Fruit fly (Drosophila melanogaster) whole organism, embryonic: ENCODE measurements around the gene CG34026.

ENCODE experiments used
- BEAF-32 ChIP-seq: fragments of 200-800 bp; sonication (Bioruptor generic); optimal IDR thresholded peaks from 3 replicates; lab custom pipeline; 2017; ENCODE audit warnings: missing biosample characterization, missing genetic modification characterization, mild to moderate bottlenecking, moderate library complexity, missing genetic modification reagents
- Bdp1 ChIP-seq: fragments of 200-800 bp; sonication (Bioruptor generic); optimal IDR thresholded peaks from 3 replicates; lab custom pipeline; 2016; ENCODE audit warnings: missing biosample characterization, missing genetic modification characterization
- BtbVII ChIP-seq: fragments of 200-800 bp; sonication (Bioruptor generic); optimal IDR thresholded peaks from 3 replicates; lab custom pipeline; 2017; ENCODE audit warnings: missing biosample characterization, mild to moderate bottlenecking, missing genetic modification characterization
- CG10979 ChIP-seq: fragments of 200-800 bp; sonication (Bioruptor generic); optimal IDR thresholded peaks from 2 replicates; lab custom pipeline; 2018; ENCODE audit warnings: missing biosample characterization, mild to moderate bottlenecking, missing genetic modification characterization, moderate library complexity
- CG12299 ChIP-seq: fragments of 200-800 bp; sonication (Bioruptor generic); optimal IDR thresholded peaks from 2 replicates; lab custom pipeline; 2018; ENCODE audit warnings: missing biosample characterization, mild to moderate bottlenecking, missing genetic modification characterization
- CG15269 ChIP-seq: fragments of 200-800 bp; sonication (Bioruptor generic); optimal IDR thresholded peaks from 2 replicates; lab custom pipeline; 2018; ENCODE audit warnings: missing biosample characterization, mild to moderate bottlenecking, missing genetic modification characterization, moderate library complexity
- CG16813 ChIP-seq: fragments of 200-800 bp; sonication (Bioruptor generic); IDR thresholded peaks from 3 replicates; pipeline ENCODE4 v1.3.6; 2022; ENCODE audit warnings: missing biosample characterization, missing genetic modification characterization; ENCODE audit not compliant: partially characterized antibody
- CG17802 ChIP-seq: fragments of 200-800 bp; sonication (Bioruptor generic); optimal IDR thresholded peaks from 2 replicates; lab custom pipeline; 2018; ENCODE audit warnings: missing biosample characterization, mild to moderate bottlenecking, missing genetic modification characterization, moderate library complexity
- CG18619 ChIP-seq: fragments of 200-800 bp; sonication (Bioruptor generic); optimal IDR thresholded peaks from 3 replicates; lab custom pipeline; 2017; ENCODE audit warnings: missing biosample characterization, mild to moderate bottlenecking, missing genetic modification characterization
- CG30431 ChIP-seq: fragments of 200-800 bp; sonication (Bioruptor generic); optimal IDR thresholded peaks from 2 replicates; lab custom pipeline; 2017; ENCODE audit warnings: missing biosample characterization, missing genetic modification characterization
- CG31224 ChIP-seq: fragments of 200-800 bp; sonication (Bioruptor generic); IDR thresholded peaks from 2 replicates; pipeline ENCODE4 v1.3.6; 2022; ENCODE audit warnings: missing biosample characterization, missing genetic modification characterization
- CG31388 ChIP-seq: fragments of 200-800 bp; sonication (Bioruptor generic); optimal IDR thresholded peaks from 2 replicates; lab custom pipeline; 2016; ENCODE audit warnings: missing biosample characterization, missing genetic modification characterization
- CG3995 ChIP-seq: fragments of 200-800 bp; sonication (Bioruptor generic); optimal IDR thresholded peaks from 3 replicates; lab custom pipeline; 2016; ENCODE audit warnings: missing biosample characterization, missing genetic modification characterization
- CG4328 ChIP-seq: fragments of 200-800 bp; sonication (Bioruptor generic); optimal IDR thresholded peaks from 3 replicates; lab custom pipeline; 2017; ENCODE audit warnings: missing biosample characterization, missing genetic modification reagents, missing genetic modification characterization
- CG4404 ChIP-seq: fragments of 200-800 bp; sonication (Bioruptor generic); IDR thresholded peaks from 2 replicates; pipeline ENCODE4 v1.3.6; 2022; ENCODE audit warnings: missing biosample characterization, missing genetic modification characterization
- CG6791 ChIP-seq: fragments of 200-800 bp; sonication (Bioruptor generic); IDR thresholded peaks from 3 replicates; pipeline ENCODE4 v1.3.6; 2022; ENCODE audit warnings: missing biosample characterization, missing genetic modification characterization; ENCODE audit not compliant: partially characterized antibody
- CG6854 ChIP-seq: fragments of 200-800 bp; sonication (Bioruptor generic); optimal IDR thresholded peaks from 3 replicates; lab custom pipeline; 2017; ENCODE audit warnings: missing biosample characterization, mild to moderate bottlenecking, missing genetic modification characterization
- CG9797 ChIP-seq: fragments of 200-800 bp; sonication (Bioruptor generic); optimal IDR thresholded peaks from 3 replicates; lab custom pipeline; 2018; ENCODE audit warnings: missing biosample characterization, mild to moderate bottlenecking, missing genetic modification characterization
- CHES-1-like ChIP-seq: fragments of 200-800 bp; sonication (Bioruptor generic); optimal IDR thresholded peaks from 2 replicates; lab custom pipeline; 2016; ENCODE audit warnings: missing biosample characterization, missing genetic modification characterization
- D19B ChIP-seq: fragments of 200-800 bp; sonication (Bioruptor generic); optimal IDR thresholded peaks from 2 replicates; lab custom pipeline; 2017; ENCODE audit warnings: missing biosample characterization, mild to moderate bottlenecking, missing genetic modification characterization
- Dll ChIP-seq: fragments of 200-800 bp; sonication (Bioruptor generic); IDR thresholded peaks from 4 replicates; pipeline ENCODE4 v1.3.6; 2022; ENCODE audit warnings: missing biosample characterization, missing genetic modification characterization; ENCODE audit not compliant: partially characterized antibody
- Gsc ChIP-seq: fragments of 200-800 bp; sonication (Bioruptor generic); IDR thresholded peaks from 2 replicates; pipeline ENCODE4 v1.3.6; 2022; ENCODE audit warnings: missing biosample characterization, missing genetic modification characterization
- Lim3 ChIP-seq: fragments of 200-800 bp; sonication (Bioruptor generic); IDR thresholded peaks from 2 replicates; pipeline ENCODE4 v1.3.6; 2022; ENCODE audit warnings: missing biosample characterization, missing genetic modification characterization
- Neu2 ChIP-seq: fragments of 200-800 bp; sonication (Bioruptor generic); optimal IDR thresholded peaks from 3 replicates; lab custom pipeline; 2016; ENCODE audit warnings: missing biosample characterization, missing genetic modification characterization, borderline replicate concordance
- Oaz ChIP-seq: fragments of 200-800 bp; sonication (Bioruptor generic); IDR thresholded peaks from 2 replicates; pipeline ENCODE4 v1.3.6; 2022; ENCODE audit warnings: missing biosample characterization, missing genetic modification characterization
- Optix ChIP-seq: fragments of 200-800 bp; sonication (Bioruptor generic); IDR thresholded peaks from 3 replicates; pipeline ENCODE4 v1.3.6; 2022; ENCODE audit warnings: missing biosample characterization, missing genetic modification characterization
- Ptx1 ChIP-seq: fragments of 200-800 bp; sonication (Bioruptor generic); IDR thresholded peaks from 2 replicates; pipeline ENCODE4 v1.3.6; 2022; ENCODE audit warnings: missing biosample characterization, missing genetic modification characterization
- Ravus ChIP-seq: fragments of 200-800 bp; sonication (Bioruptor generic); IDR thresholded peaks from 2 replicates; pipeline ENCODE4 v1.3.6; 2022; ENCODE audit warnings: missing biosample characterization, missing genetic modification characterization
- Side ChIP-seq: fragments of 200-800 bp; sonication (Bioruptor generic); optimal IDR thresholded peaks from 2 replicates; lab custom pipeline; 2016; ENCODE audit warnings: missing biosample characterization, missing genetic modification characterization
- Six4 ChIP-seq: fragments of 200-800 bp; sonication (Bioruptor generic); optimal IDR thresholded peaks from 2 replicates; lab custom pipeline; 2016; ENCODE audit warnings: missing biosample characterization, missing genetic modification characterization
- TFAM ChIP-seq: fragments of 200-800 bp; sonication (Bioruptor generic); optimal IDR thresholded peaks from 2 replicates; lab custom pipeline; 2017; ENCODE audit warnings: missing biosample characterization, missing genetic modification characterization, inconsistent platforms
- Tbp ChIP-seq: fragments of >200 bp; optimal IDR thresholded peaks from 2 replicates; lab custom pipeline; 2018; ENCODE audit warnings: missing biosample characterization, missing genetic modification characterization
- aop ChIP-seq: fragments of 200-800 bp; sonication (Bioruptor generic); IDR thresholded peaks from 2 replicates; pipeline ENCODE4 v1.3.6; 2022; ENCODE audit warnings: missing biosample characterization, missing genetic modification characterization
- ase ChIP-seq: fragments of 200-800 bp; sonication (Bioruptor generic); IDR thresholded peaks from 3 replicates; pipeline ENCODE4 v1.3.6; 2022; ENCODE audit warnings: missing biosample characterization, missing genetic modification characterization
- chn ChIP-seq: fragments of 200-800 bp; sonication (Bioruptor generic); optimal IDR thresholded peaks from 2 replicates; lab custom pipeline; 2016; ENCODE audit warnings: missing biosample characterization, missing genetic modification characterization
- dm ChIP-seq: fragments of 200-800 bp; sonication (Bioruptor generic); optimal IDR thresholded peaks from 3 replicates; lab custom pipeline; 2016; ENCODE audit warnings: missing biosample characterization, missing genetic modification characterization
- dmrt99B ChIP-seq: fragments of 200-800 bp; sonication (Bioruptor generic); optimal IDR thresholded peaks from 2 replicates; lab custom pipeline; 2018; ENCODE audit warnings: missing biosample characterization, mild to moderate bottlenecking, missing genetic modification characterization, moderate library complexity
- ems ChIP-seq: fragments of 200-800 bp; sonication (Bioruptor generic); optimal IDR thresholded peaks from 3 replicates; lab custom pipeline; 2016; ENCODE audit warnings: missing biosample characterization, missing genetic modification characterization
- fd3F ChIP-seq: fragments of 200-800 bp; sonication (Bioruptor generic); optimal IDR thresholded peaks from 2 replicates; lab custom pipeline; 2018; ENCODE audit warnings: missing biosample characterization, mild to moderate bottlenecking, missing genetic modification characterization, moderate library complexity
- lov ChIP-seq, 2 experiments: fragments of 200-800 bp in 1 of 2; fragments of >200 bp in 1 of 2; sonication (Bioruptor generic) in 1 of 2; IDR thresholded peaks in 1 of 2; optimal IDR thresholded peaks in 1 of 2; 2 replicates in 1 of 2; 3 replicates in 1 of 2; pipeline versions ENCODE4 v1.3.6 to Lab custom; 2017 to 2022; ENCODE audit warnings: missing biosample characterization in 1 of 2, missing genetic modification characterization in 1 of 2
- mam ChIP-seq: fragments of 200-800 bp; sonication (Bioruptor generic); optimal IDR thresholded peaks from 3 replicates; lab custom pipeline; 2016; ENCODE audit warnings: missing biosample characterization, missing genetic modification characterization
- mld ChIP-seq: fragments of 200-800 bp; sonication (Bioruptor generic); IDR thresholded peaks from 3 replicates; pipeline ENCODE4 v1.3.6; 2022; ENCODE audit warnings: missing biosample characterization, missing genetic modification characterization; ENCODE audit not compliant: partially characterized antibody
- nau ChIP-seq: fragments of 200-800 bp; sonication (Bioruptor generic); optimal IDR thresholded peaks from 3 replicates; lab custom pipeline; 2017; ENCODE audit warnings: missing biosample characterization, mild to moderate bottlenecking, missing genetic modification characterization, missing genetic modification reagents
- odd ChIP-seq: fragments of 200-800 bp; sonication (Bioruptor generic); optimal IDR thresholded peaks from 2 replicates; lab custom pipeline; 2017; ENCODE audit warnings: missing biosample characterization, mild to moderate bottlenecking, missing genetic modification characterization
- tgo ChIP-seq: fragments of 200-800 bp; sonication (Bioruptor generic); IDR thresholded peaks from 3 replicates; pipeline ENCODE4 v1.3.6; 2022; ENCODE audit warnings: missing biosample characterization, missing genetic modification characterization
- ttk ChIP-seq: fragments of 200-800 bp; sonication (Bioruptor generic); IDR thresholded peaks from 2 replicates; pipeline ENCODE4 v2.1.2; 2022; ENCODE audit warnings: missing biosample characterization, missing genetic modification characterization
- tup ChIP-seq: fragments of 200-800 bp; sonication (Bioruptor generic); optimal IDR thresholded peaks from 2 replicates; lab custom pipeline; 2016; ENCODE audit warnings: missing biosample characterization, mild to moderate bottlenecking, missing genetic modification characterization, moderate library complexity
- wdn ChIP-seq: fragments of 200-800 bp; sonication (Bioruptor generic); IDR thresholded peaks from 2 replicates; pipeline ENCODE4 v1.3.6; 2022; ENCODE audit warnings: missing biosample characterization, missing genetic modification characterization

The CG34026 gene

DNA sequence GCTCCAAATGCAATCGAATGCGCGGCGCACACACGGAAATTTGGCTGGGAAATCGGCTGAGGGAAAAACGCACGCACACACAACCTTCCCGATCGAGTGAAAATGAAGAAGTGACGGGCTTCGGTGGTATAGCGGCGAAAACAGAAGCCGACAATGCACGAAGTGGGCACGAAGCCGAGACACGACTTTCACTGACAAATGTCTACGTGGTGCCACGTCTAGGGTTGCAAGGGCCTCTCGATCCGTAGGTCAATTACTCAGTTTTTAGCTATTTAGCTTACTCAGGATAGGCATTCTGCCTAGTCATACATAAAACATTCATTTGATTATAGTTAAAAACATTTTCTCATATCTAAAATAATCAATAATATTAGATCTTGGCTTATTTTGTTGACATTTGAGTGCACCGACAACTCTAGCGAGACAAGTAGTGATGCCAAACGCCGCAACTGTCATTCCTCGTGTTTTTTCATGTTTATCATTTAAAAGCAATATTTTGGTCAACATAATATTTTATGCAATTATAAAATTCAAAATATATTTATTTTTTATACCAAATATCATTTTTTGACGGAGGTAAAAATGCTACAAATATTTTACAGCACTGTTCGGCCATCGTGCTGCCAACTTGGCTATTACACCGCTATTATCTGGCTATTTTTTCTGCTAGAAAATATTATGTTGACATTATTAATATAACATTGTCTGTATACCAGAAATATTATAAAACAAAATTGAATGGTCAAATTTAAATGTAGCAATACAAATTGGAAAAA, 20.1 kb downstream of the CG34026 start (continued):
- peak; percentile 59 for TF ChIP-seq Side (GFP tag; lab: Kevin White, UChicago)
- peak; percentile 89 for TF ChIP-seq Ptx1 (GFP tag; lab: Robert Waterston, UW)
- TF ChIP-seq tup (GFP tag; lab: Kevin White, UChicago), result peak; percentile 82
- TF ChIP-seq CG17802 (tag; lab: Kevin White, UChicago), result peak; percentile 49
- TF ChIP-seq Bdp1 (GFP tag; lab: Kevin White, UChicago), result peak; percentile 69
- TF ChIP-seq CG9797, result peak; percentile 28
- TF ChIP-seq dm (GFP tag; lab: Kevin White, UChicago), result peak; percentile 77
- TF ChIP-seq CG31224 (GFP tag; lab: Robert Waterston, UW), result peak; percentile 69
- TF ChIP-seq Gsc (GFP tag; lab: Robert Waterston, UW), result no peak
- TF ChIP-seq Neu2 (GFP tag; lab: Kevin White, UChicago), result no peak
- peak; percentile 82 for TF ChIP-seq CG30431 (GFP tag; lab: Kevin White, UChicago)
- peak; percentile 20 for TF ChIP-seq BEAF-32 (GFP tag; lab: Kevin White, UChicago)
- TF ChIP-seq Lim3 (GFP tag; lab: Robert Waterston, UW), result 0 out of 2 replicates have a peak, but pooled peaks have one; percentile 54
- TF ChIP-seq CG16813 (GFP tag; lab: Robert Waterston, UW), result peak; percentile 41; the same call in 1 of the 3 replicates
- peak; percentile 80 for TF ChIP-seq nau (GFP tag; lab: Kevin White, UChicago)
- TF ChIP-seq CG15269, result peak; percentile 88
- TF ChIP-seq Optix, result peak; percentile 83; the same call in 2 of the 3 replicates
- peak; percentile 77 for TF ChIP-seq ems (GFP tag; lab: Kevin White, UChicago)
- TF ChIP-seq ase (GFP tag; lab: Robert Waterston, UW), result peak; percentile 75
- peak; percentile 52 for TF ChIP-seq Ravus
- TF ChIP-seq lov (optimal IDR thresholded peaks at IDR 0.05; lab: Kevin White, UChicago), result no peak
- TF ChIP-seq lov (GFP tag; IDR thresholded peaks at IDR 0.05; lab: Robert Waterston, UW), result peak; percentile 84
- TF ChIP-seq CG18619 (GFP tag; lab: Kevin White, UChicago), result peak; percentile 86
- no peak; the same call in 2 of the 3 replicates for TF ChIP-seq CG6791 (GFP tag; lab: Robert Waterston, UW)
- peak; percentile 85 for TF ChIP-seq BtbVII
- TF ChIP-seq mld (GFP tag; lab: Robert Waterston, UW), result no peak
- TF ChIP-seq wdn (GFP tag; lab: Robert Waterston, UW), result peak; percentile 61
- TF ChIP-seq Tbp, result peak; percentile 34
- TF ChIP-seq Oaz (GFP tag; lab: Robert Waterston, UW), result peak; percentile 72
- TF ChIP-seq CG10979 (tag; lab: Kevin White, UChicago), result peak; percentile 86
- peak; percentile 78 for TF ChIP-seq Six4 (GFP tag; lab: Kevin White, UChicago)
- TF ChIP-seq CG3995 (GFP tag; lab: Kevin White, UChicago), result peak; percentile 63
- TF ChIP-seq chn (GFP tag; lab: Kevin White, UChicago), result peak; percentile 81
- peak; percentile 76 for TF ChIP-seq mam (GFP tag; lab: Kevin White, UChicago)
- peak; percentile 65 for TF ChIP-seq D19B
- peak; percentile 48; the same call in 1 of the 2 replicates for TF ChIP-seq aop (GFP tag; lab: Robert Waterston, UW)
- no peak; the same call in 3 of the 4 replicates for TF ChIP-seq Dll
- peak; percentile 85 for TF ChIP-seq tgo
- TF ChIP-seq CG4404, result peak; percentile 83
- peak; percentile 88 for TF ChIP-seq dmrt99B (tag; lab: Kevin White, UChicago)
- TF ChIP-seq CG12299 (tag; lab: Kevin White, UChicago), result peak; percentile 89
- TF ChIP-seq CG4328, result peak; percentile 88
- peak; percentile 82 for TF ChIP-seq fd3F (GFP tag; lab: Kevin White, UChicago)
- TF ChIP-seq ttk, result peak; percentile 85
- TF ChIP-seq odd (GFP tag; lab: Kevin White, UChicago), result peak; percentile 81
- TF ChIP-seq CHES-1-like (GFP tag; lab: Kevin White, UChicago), result peak; percentile 40
- TF ChIP-seq CG6854 (GFP tag; lab: Kevin White, UChicago), result peak; percentile 75
- TF ChIP-seq TFAM, result peak; percentile 28
- peak; percentile 56 for TF ChIP-seq CG31388 (GFP tag; lab: Kevin White, UChicago)
